Worm (Caenorhabditis elegans): ENCODE results near the gene sdf-9.

The sdf-9 gene

DNA sequence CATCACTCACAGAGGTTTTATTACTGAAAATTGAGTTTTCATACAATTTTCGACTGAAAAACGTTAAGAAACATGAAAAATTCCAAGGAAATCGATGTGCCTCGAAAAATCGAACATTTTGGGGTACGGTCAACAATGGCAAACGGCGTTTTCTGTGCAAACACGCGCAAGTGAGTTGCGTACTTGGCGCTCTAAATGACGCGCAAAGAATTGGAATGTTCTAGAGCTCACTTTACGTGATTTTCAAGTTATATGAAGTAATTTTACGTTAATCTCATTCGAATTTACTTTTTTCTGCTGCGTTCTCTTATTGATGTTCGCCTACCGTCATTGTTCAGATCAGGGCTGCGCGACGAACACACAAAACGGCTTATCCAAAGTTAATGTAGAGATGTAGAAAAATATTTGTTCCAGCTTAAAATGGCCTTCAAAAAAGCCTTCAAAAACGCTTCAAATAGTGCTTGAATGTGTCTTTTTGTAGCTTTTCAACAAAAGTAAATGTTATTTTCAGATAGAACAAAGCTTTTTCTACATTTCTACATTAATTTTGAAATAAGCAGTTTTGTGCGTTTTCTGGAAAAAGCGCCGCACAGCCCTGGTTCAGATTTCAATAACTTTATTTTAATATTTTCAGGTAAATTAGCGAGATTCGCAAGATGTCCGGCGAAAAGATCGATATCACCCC, 47.6 kb downstream of the sdf-9 start, which contains the start of the genes F31D4.2 and fkb-6 (continued):
- TF ChIP-seq set-16 (GFP tag; IDR thresholded peaks at IDR 0.05) (no peak), hlh-30 (tag; optimal IDR thresholded peaks at IDR 0.05; ENCODE audit: insufficient read depth) (peak; percentile 58), zip-2 (tag; optimal IDR thresholded peaks at IDR 0.05) (no peak), zip-11 (GFP tag; IDR thresholded peaks at IDR 0.05) (no peak), lin-15B (tag; optimal IDR thresholded peaks at IDR 0.05) (no peak), T20F7.1 (GFP tag; optimal IDR thresholded peaks at IDR 0.05) (no peak), lin-13 (GFP tag; optimal IDR thresholded peaks at IDR 0.05) (no peak), unc-130 (GFP tag; optimal IDR thresholded peaks at IDR 0.05) (no peak), nhr-11 (tag; optimal IDR thresholded peaks at IDR 0.05) (peak; percentile 8), saeg-2 (GFP tag; IDR thresholded peaks at IDR 0.05) (no peak), gei-8 (GFP tag; optimal IDR thresholded peaks at IDR 0.05) (no peak), lim-7 (GFP tag; IDR thresholded peaks at IDR 0.05) (no peak), egl-43 (GFP tag; IDR thresholded peaks at IDR 0.05) (peak; percentile 39; the same call in 1 of the 2 replicates), dmd-6 (GFP tag; IDR thresholded peaks at IDR 0.05) (peak; percentile 52), daf-16 (GFP tag; optimal IDR thresholded peaks at IDR 0.05) (peak in 1 of 2 experiments; percentile 3), daf-16 (tag; optimal IDR thresholded peaks at IDR 0.05) (peak; percentile 38), ztf-7 (tag; optimal IDR thresholded peaks at IDR 0.05) (peak; percentile 56), attf-4 (tag; optimal IDR thresholded peaks at IDR 0.05) (no peak), Y5F2A.4 (GFP tag; optimal IDR thresholded peaks at IDR 0.05) (no peak), nhr-42 (GFP tag; IDR thresholded peaks at IDR 0.05) (no peak), rbr-2 (tag; optimal IDR thresholded peaks at IDR 0.05) (peak; percentile 60), dmd-8 (GFP tag; IDR thresholded peaks at IDR 0.05) (no peak), dmd-9 (GFP tag; IDR thresholded peaks at IDR 0.05) (no peak), lir-3 (tag; optimal IDR thresholded peaks at IDR 0.05) (no peak), hif-1 (tag; optimal IDR thresholded peaks at IDR 0.05) (peak; percentile 25 to 96), nhr-6 (tag; optimal IDR thresholded peaks at IDR 0.05) (peak; percentile 27), snpc-4 (tag; optimal IDR thresholded peaks at IDR 0.05) (no peak), aha-1 (tag) (peak; percentile 96), arid-1 (GFP tag; conservative IDR thresholded peaks at IDR 0.05) (peak; percentile 68; the same call in 1 of the 2 replicates), pqm-1 (tag; optimal IDR thresholded peaks at IDR 0.05) (no peak), daf-8 (GFP tag; IDR thresholded peaks at IDR 0.05) (no peak), lin-1 (GFP tag; IDR thresholded peaks at IDR 0.05) (0 out of 2 replicates have a peak, but pooled peaks have one; percentile 30), sdz-12 (GFP tag; optimal IDR thresholded peaks at IDR 0.05) (no peak), ctbp-1 (GFP tag; IDR thresholded peaks at IDR 0.05) (0 out of 2 replicates have a peak, but pooled peaks have one; percentile 26), lsy-2 (tag; optimal IDR thresholded peaks at IDR 0.05) (peak; percentile 89 to 98), unc-39 (tag; optimal IDR thresholded peaks at IDR 0.05) (no peak), nhr-10 (tag; optimal IDR thresholded peaks at IDR 0.05) (no peak), mes-2 (tag; optimal IDR thresholded peaks at IDR 0.05; ENCODE audit: poor library complexity, severe bottlenecking) (peak; percentile 81), ZK337.2 (GFP tag; IDR thresholded peaks at IDR 0.05) (no peak), vab-7 (GFP tag; IDR thresholded peaks at IDR 0.05) (no peak), Y105C5A.15 (GFP tag; IDR thresholded peaks at IDR 0.05) (no peak), ces-1 (GFP tag; optimal IDR thresholded peaks at IDR 0.05) (no peak), mdl-1 (tag; optimal IDR thresholded peaks at IDR 0.05) (no peak), skn-1 (tag; optimal IDR thresholded peaks at IDR 0.05) (no peak), madf-9 (GFP tag; conservative IDR thresholded peaks at IDR 0.05) (no peak), spr-1 (tag; optimal IDR thresholded peaks at IDR 0.05) (peak; percentile 1), F49E8.2 (tag; optimal IDR thresholded peaks at IDR 0.05; ENCODE audit: borderline replicate concordance) (peak; percentile 35), hlh-11 (tag; optimal IDR thresholded peaks at IDR 0.05) (peak; percentile 58), daf-19 (GFP tag; conservative IDR thresholded peaks at IDR 0.05) (no peak), madf-5 (GFP tag; IDR thresholded peaks at IDR 0.05) (no peak), tag-97 (GFP tag; IDR thresholded peaks at IDR 0.05) (no peak)
